Fruit fly (Drosophila melanogaster): ENCODE measurements around the gene Sbds.

DNA sequence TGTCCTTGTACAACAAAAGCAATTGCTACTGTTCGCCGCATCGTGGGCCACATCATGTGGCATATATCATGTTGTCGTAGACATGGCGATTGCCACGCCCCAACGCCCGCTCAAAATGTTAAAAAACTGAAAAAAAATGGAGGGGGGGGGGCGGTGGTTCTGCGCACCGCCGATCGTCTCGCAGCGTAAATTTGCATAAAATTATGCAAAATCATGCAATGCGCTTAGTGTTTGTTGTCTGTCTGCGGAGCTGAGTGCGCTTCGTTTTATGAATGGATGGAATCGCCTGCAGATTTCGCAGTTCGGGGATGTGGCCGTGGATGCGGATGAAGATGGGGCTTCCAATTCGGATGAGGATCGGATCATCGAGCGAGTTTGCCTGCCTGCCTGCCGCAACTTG lies 19.1 kb downstream of the Sbds start:
- TF ChIP-seq CG8478 (optimal IDR thresholded peaks at IDR 0.05) = no peak
- TF ChIP-seq CTCF (optimal IDR thresholded peaks at IDR 0.05) = no peak

Measured in S2 (cell line).